Fruit fly (Drosophila melanogaster) whole organism, adult: ENCODE data around the gene Dlg5.

ENCODE experiments used
- CG12768 ChIP-seq: fragments of 200-800 bp; sonication (Bioruptor generic); optimal IDR thresholded peaks from 2 replicates; lab custom pipeline; 2017; ENCODE audit warnings: missing biosample characterization, missing genetic modification characterization, mild to moderate bottlenecking, moderate library complexity, missing genetic modification reagents
- CG1620 ChIP-seq: fragments of 200-800 bp; sonication (Bioruptor generic); optimal IDR thresholded peaks from 2 replicates; lab custom pipeline; 2016; ENCODE audit warnings: missing biosample characterization, missing genetic modification characterization
- CG33017 ChIP-seq: fragments of 200-800 bp; sonication (Bioruptor generic); optimal IDR thresholded peaks from 2 replicates; lab custom pipeline; 2018; ENCODE audit warnings: missing biosample characterization, mild to moderate bottlenecking, missing genetic modification characterization, moderate library complexity
- CG5204 ChIP-seq: fragments of 200-800 bp; sonication (Bioruptor generic); optimal IDR thresholded peaks from 2 replicates; lab custom pipeline; 2016; ENCODE audit warnings: missing biosample characterization, missing genetic modification characterization
- CG7045 ChIP-seq: fragments of 200-800 bp; sonication (Bioruptor generic); optimal IDR thresholded peaks from 2 replicates; lab custom pipeline; 2017; ENCODE audit warnings: missing biosample characterization, mild to moderate bottlenecking, missing genetic modification characterization
- Mnt ChIP-seq: fragments of 200-800 bp; sonication (Bioruptor generic); optimal IDR thresholded peaks from 2 replicates; lab custom pipeline; 2016; ENCODE audit warnings: missing biosample characterization, mild to moderate bottlenecking, missing genetic modification characterization
- kay ChIP-seq: fragments of 200-800 bp; sonication (Bioruptor generic); peaks from one replicate; lab custom pipeline; 2016; ENCODE audit warnings: missing biosample characterization, missing genetic modification characterization, borderline replicate concordance
- ovo ChIP-seq: fragments of 200-800 bp; sonication (Bioruptor generic); optimal IDR thresholded peaks from 2 replicates; lab custom pipeline; 2016; ENCODE audit warnings: missing biosample characterization, missing genetic modification characterization
- pad ChIP-seq: fragments of 200-800 bp; sonication (Bioruptor generic); optimal IDR thresholded peaks from 3 replicates; lab custom pipeline; 2017; ENCODE audit warnings: missing biosample characterization, missing genetic modification characterization, mild to moderate bottlenecking, moderate library complexity, missing genetic modification reagents
- tj ChIP-seq: fragments of 200-800 bp; sonication (Bioruptor generic); optimal IDR thresholded peaks from 3 replicates; lab custom pipeline; 2017; ENCODE audit warnings: missing biosample characterization, mild to moderate bottlenecking, missing genetic modification characterization, moderate library complexity

- no peak for TF ChIP-seq CG33017 (tag; lab: Kevin White, UChicago)
- TF ChIP-seq Mnt (GFP tag; lab: Kevin White, UChicago), result no peak
- no peak for TF ChIP-seq CG12768 (GFP tag; lab: Kevin White, UChicago)
- TF ChIP-seq kay (GFP tag; lab: Kevin White, UChicago), result no peak
- no peak for TF ChIP-seq ovo (GFP tag; lab: Kevin White, UChicago)
- TF ChIP-seq tj, result no peak
- no peak for TF ChIP-seq CG1620 (GFP tag; lab: Kevin White, UChicago)
- no peak for TF ChIP-seq pad (GFP tag; lab: Kevin White, UChicago)
- TF ChIP-seq CG7045 (GFP tag; lab: Kevin White, UChicago), result no peak
- no peak for TF ChIP-seq CG5204
Observed at dm6 chr2L:11474960-11475359, 41.9 kb downstream of the Dlg5 start.
